Worm (Caenorhabditis elegans): Measurements from ENCODE around the gene F54B3.1.

DNA sequence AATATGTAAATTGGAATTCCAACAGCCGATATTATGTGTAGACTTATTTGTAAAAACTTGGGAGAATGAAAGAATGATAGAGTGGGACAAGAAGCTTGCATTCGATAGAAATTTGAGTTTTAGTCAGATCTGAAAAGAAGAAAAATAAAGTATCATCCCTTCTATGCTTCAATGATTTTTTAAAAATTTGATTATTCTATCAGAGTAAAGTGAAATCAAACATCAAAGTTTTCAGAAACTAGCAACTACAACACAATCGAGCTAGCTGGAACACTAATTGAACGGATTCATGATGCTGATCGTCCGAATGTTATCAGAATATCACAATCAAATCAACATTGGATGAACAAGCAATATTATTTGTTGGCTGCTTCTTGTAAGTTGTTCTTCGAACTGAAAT, 24.0 kb upstream of the F54B3.1 start, which contains the start of gene srh-135:
- TF ChIP-seq fos-1 (tag; optimal IDR thresholded peaks at IDR 0.05) (no peak), ztf-11 (tag; optimal IDR thresholded peaks at IDR 0.05) (no peak), ama-1 (optimal IDR thresholded peaks at IDR 0.05) (no peak), nhr-25 (tag; optimal IDR thresholded peaks at IDR 0.05) (no peak)
